In genomic region chr3R:29858806-29859205, dm6 we compare ENCODE assay signal across 5 fruit fly cellular contexts.
TF ChIP-seq lines count a peak whose summit lies in the region.

TSS of gene CG7824 (minus strand) at chr3R:29858936.

- peak; percentile 27 to 43 for TF ChIP-seq CTCF in S2 (optimal IDR thresholded peaks at IDR 0.05; lab: Kevin White, UChicago)
- TF ChIP-seq CTCF in whole organism, embryonic (GFP tag; optimal IDR thresholded peaks at IDR 0.05; lab: Kevin White, UChicago), result peak; percentile 63

TF ChIP-seq in whole organism, adult, 20 proteins besides CTCF, POLR2A, EP300 and RAD21:
- TF ChIP-seq Mnt (GFP tag; optimal IDR thresholded peaks at IDR 0.05; lab: Kevin White, UChicago), result peak; percentile 49
- TF ChIP-seq pad (GFP tag; optimal IDR thresholded peaks at IDR 0.05; lab: Kevin White, UChicago), result no peak
- no peak for TF ChIP-seq CG12768 (GFP tag; optimal IDR thresholded peaks at IDR 0.05; lab: Kevin White, UChicago)
- no peak for TF ChIP-seq CG7101 (tag; optimal IDR thresholded peaks at IDR 0.05; lab: Kevin White, UChicago)

TF ChIP-seq in whole organism, embryonic, 481 proteins besides CTCF, POLR2A, EP300 and RAD21 (continues in another document):
- peak; percentile 46 for TF ChIP-seq trem (tag; optimal IDR thresholded peaks at IDR 0.05; lab: Kevin White, UChicago)
- TF ChIP-seq nerfin-1 (tag; optimal IDR thresholded peaks at IDR 0.05; lab: Kevin White, UChicago), result peak; percentile 12
- 0 out of 3 replicates have a peak, but pooled peaks have one; percentile 22 for TF ChIP-seq CG6791 (GFP tag; IDR thresholded peaks at IDR 0.05; lab: Robert Waterston, UW; ENCODE audit: partially characterized antibody)
- TF ChIP-seq CoRest (tag; optimal IDR thresholded peaks at IDR 0.05; lab: Kevin White, UChicago), result peak; percentile 19
- TF ChIP-seq CG12659 (GFP tag; optimal IDR thresholded peaks at IDR 0.05; lab: Kevin White, UChicago), result peak; percentile 36
- TF ChIP-seq CG12104 (GFP tag; optimal IDR thresholded peaks at IDR 0.05; lab: Kevin White, UChicago), result no peak
- TF ChIP-seq Scr (GFP tag; IDR thresholded peaks at IDR 0.05; lab: Robert Waterston, UW; ENCODE audit: partially characterized antibody), result no peak
- TF ChIP-seq CG13287 (GFP tag; IDR thresholded peaks at IDR 0.05; lab: Robert Waterston, UW; ENCODE audit: partially characterized antibody), result peak; percentile 17; the same call in 1 of the 2 replicates
- TF ChIP-seq CG2199 (GFP tag; IDR thresholded peaks at IDR 0.05; lab: Robert Waterston, UW), result no peak
- TF ChIP-seq CG33213 (GFP tag; optimal IDR thresholded peaks at IDR 0.05; lab: Kevin White, UChicago), result peak; percentile 8
- TF ChIP-seq kni (GFP tag; optimal IDR thresholded peaks at IDR 0.05; lab: Kevin White, UChicago), result no peak
- no peak for TF ChIP-seq lbe (GFP tag; optimal IDR thresholded peaks at IDR 0.05; lab: Kevin White, UChicago)
- TF ChIP-seq pb (GFP tag; optimal IDR thresholded peaks at IDR 0.05; lab: Kevin White, UChicago), result no peak
- no peak for TF ChIP-seq Fer2 (tag; optimal IDR thresholded peaks at IDR 0.05; lab: Kevin White, UChicago)
- peak; percentile 13 for TF ChIP-seq zen (tag; optimal IDR thresholded peaks at IDR 0.05; lab: Kevin White, UChicago)
- TF ChIP-seq CG15696 (tag; optimal IDR thresholded peaks at IDR 0.05; lab: Kevin White, UChicago), result no peak
- TF ChIP-seq pita (GFP tag; optimal IDR thresholded peaks at IDR 0.05; lab: Kevin White, UChicago), result peak; percentile 69
- TF ChIP-seq sc (optimal IDR thresholded peaks at IDR 0.05; lab: Kevin White, UChicago), result no peak
- no peak for TF ChIP-seq sc (GFP tag; optimal IDR thresholded peaks at IDR 0.05; lab: Kevin White, UChicago)
- TF ChIP-seq dm (GFP tag; optimal IDR thresholded peaks at IDR 0.05; lab: Kevin White, UChicago), result peak; percentile 13
- peak; percentile 53; the same call in 1 of the 2 replicates for TF ChIP-seq MBD-R2 (GFP tag; IDR thresholded peaks at IDR 0.05; lab: Robert Waterston, UW)
- no peak for TF ChIP-seq Dfd (GFP tag; optimal IDR thresholded peaks at IDR 0.05; lab: Kevin White, UChicago)
- TF ChIP-seq HmgD (GFP tag; optimal IDR thresholded peaks at IDR 0.05; lab: Kevin White, UChicago), result peak; percentile 6
- TF ChIP-seq CG4617 (GFP tag; optimal IDR thresholded peaks at IDR 0.05; lab: Kevin White, UChicago; ENCODE audit: borderline replicate concordance), result peak; percentile 67
- no peak for TF ChIP-seq CG12236 (GFP tag; optimal IDR thresholded peaks at IDR 0.05; lab: Kevin White, UChicago)
- TF ChIP-seq HLHmδ (GFP tag; optimal IDR thresholded peaks at IDR 0.05; lab: Kevin White, UChicago), result no peak
- TF ChIP-seq Eip74EF (GFP tag; optimal IDR thresholded peaks at IDR 0.05; lab: Kevin White, UChicago), result no peak
- TF ChIP-seq Sry-δ (GFP tag; optimal IDR thresholded peaks at IDR 0.05; lab: Kevin White, UChicago), result peak; percentile 31

TF ChIP-seq in whole organism, prepupa, 60 proteins besides CTCF, POLR2A, EP300 and RAD21:
- peak; percentile 41 for TF ChIP-seq CG1621 (tag; optimal IDR thresholded peaks at IDR 0.05; lab: Kevin White, UChicago)
- no peak for TF ChIP-seq Eip75B (GFP tag; optimal IDR thresholded peaks at IDR 0.05; lab: Kevin White, UChicago)

TF ChIP-seq in whole organism, wandering third instar larva, 38 proteins besides CTCF, POLR2A, EP300 and RAD21:
- no peak for TF ChIP-seq Rel (GFP tag; optimal IDR thresholded peaks at IDR 0.05; lab: Kevin White, UChicago)
- TF ChIP-seq Rel (tag; optimal IDR thresholded peaks at IDR 0.05; lab: Kevin White, UChicago), result peak; percentile 50
- TF ChIP-seq N (GFP tag; optimal IDR thresholded peaks at IDR 0.05; lab: Kevin White, UChicago), result no peak
- TF ChIP-seq sage (GFP tag; optimal IDR thresholded peaks at IDR 0.05; lab: Kevin White, UChicago), result no peak
- TF ChIP-seq Jra (GFP tag; optimal IDR thresholded peaks at IDR 0.05; lab: Kevin White, UChicago), result no peak
